Worm (Caenorhabditis elegans): ENCODE results near the gene rab-14.

ce11 chrX:15653196-15653595, 46.8 kb upstream of the rab-14 start:
- TF ChIP-seq pes-1 (GFP tag; IDR thresholded peaks at IDR 0.05) (no peak), F13C5.2 (tag; optimal IDR thresholded peaks at IDR 0.05) (no peak), tbx-37 (GFP tag; conservative IDR thresholded peaks at IDR 0.05) (no peak), aly-1 (tag; optimal IDR thresholded peaks at IDR 0.05) (no peak)

Data from whole organism, early embryonic.